Worm (Caenorhabditis elegans) whole organism, L2 larva: ENCODE measurements around the gene F11G11.5.
"Not testable (repeated sequence)": the region's sequence is repeated elsewhere in the genome, so short reads cannot be mapped to it uniquely, and the experiment has no call there.

Experiments
- C34F6.9 ChIP-seq: fragments of 150-350 bp; optimal IDR thresholded peaks from 2 replicates; lab custom pipeline; 2014; ENCODE audit warnings: missing biosample characterization, missing genetic modification characterization
- F13H6.1 ChIP-seq: sonication (generic microtip); optimal IDR thresholded peaks from 2 replicates; lab custom pipeline; 2016; ENCODE audit warnings: missing genetic modification characterization, missing compliant biosample characterization
- R02D3.7 ChIP-seq: fragments of 150-350 bp; optimal IDR thresholded peaks from 2 replicates; lab custom pipeline; 2014; ENCODE audit warnings: missing biosample characterization, missing genetic modification characterization
- Y55F3AM.14 ChIP-seq: fragments of 200-800 bp; sonication (Bioruptor generic); optimal IDR thresholded peaks from 2 replicates; lab custom pipeline; 2018; ENCODE audit warnings: mild to moderate bottlenecking, missing genetic modification characterization, missing compliant biosample characterization
- ZK546.5 ChIP-seq: sonication (generic microtip); optimal IDR thresholded peaks from 2 replicates; lab custom pipeline; 2017; ENCODE audit warnings: missing biosample characterization, missing genetic modification characterization
- alr-1 ChIP-seq: fragments of 150-350 bp; optimal IDR thresholded peaks from 2 replicates; lab custom pipeline; 2014; ENCODE audit warnings: missing biosample characterization, missing genetic modification characterization
- aly-2 ChIP-seq: fragments of 150-350 bp; optimal IDR thresholded peaks from 2 replicates; lab custom pipeline; 2014; ENCODE audit warnings: missing biosample characterization, missing genetic modification characterization
- ama-1 ChIP-seq: fragments of 150-350 bp; optimal IDR thresholded peaks from 2 replicates; lab custom pipeline; 2018; ENCODE audit warnings: inconsistent platforms
- blmp-1 ChIP-seq: sonication (generic microtip); optimal IDR thresholded peaks from 2 replicates; lab custom pipeline; 2017; ENCODE audit warnings: missing genetic modification characterization, mild to moderate bottlenecking, missing compliant biosample characterization, antibody characterized with exemption, moderate library complexity; ENCODE audit not compliant: insufficient read depth
- ceh-16 ChIP-seq: fragments of 150-350 bp; optimal IDR thresholded peaks from 2 replicates; lab custom pipeline; 2014; ENCODE audit warnings: missing biosample characterization, missing genetic modification characterization
- ceh-82 ChIP-seq: fragments of 150-350 bp; optimal IDR thresholded peaks from 2 replicates; lab custom pipeline; 2014; ENCODE audit warnings: missing biosample characterization, missing genetic modification characterization
- crh-2 ChIP-seq: sonication (generic microtip); optimal IDR thresholded peaks from 2 replicates; lab custom pipeline; 2017; ENCODE audit warnings: missing biosample characterization, missing genetic modification characterization
- dmd-4 ChIP-seq: sonication (generic microtip); optimal IDR thresholded peaks from 2 replicates; lab custom pipeline; 2017; ENCODE audit warnings: missing biosample characterization, missing genetic modification characterization
- fos-1 ChIP-seq: fragments of 150-350 bp; optimal IDR thresholded peaks from 2 replicates; lab custom pipeline; 2014; ENCODE audit warnings: missing biosample characterization, missing genetic modification characterization
- gmeb-1 ChIP-seq: fragments of 150-350 bp; optimal IDR thresholded peaks from 2 replicates; lab custom pipeline; 2014; ENCODE audit warnings: missing biosample characterization, missing genetic modification characterization
- lin-11 ChIP-seq: fragments of 150-350 bp; sonication (generic microtip); optimal IDR thresholded peaks from 2 replicates; lab custom pipeline; 2014; ENCODE audit warnings: missing biosample characterization, missing genetic modification characterization, inconsistent platforms, mixed read lengths
- lin-13 ChIP-seq: fragments of 150-350 bp; optimal IDR thresholded peaks from 2 replicates; lab custom pipeline; 2014; ENCODE audit warnings: missing biosample characterization, missing genetic modification reagents, missing genetic modification characterization
- lin-39 ChIP-seq: fragments of 150-350 bp; optimal IDR thresholded peaks from 2 replicates; lab custom pipeline; 2014; ENCODE audit warnings: missing biosample characterization, missing genetic modification reagents, missing genetic modification characterization
- lsy-2 ChIP-seq, 2 experiments: fragments of 150-350 bp in 1 of 2; sonication (generic microtip) in 1 of 2; optimal IDR thresholded peaks; 2 replicates each; lab custom pipeline; 2014 to 2017; ENCODE audit warnings: missing biosample characterization in 2 of 2, missing genetic modification characterization in 2 of 2
- mbf-1 ChIP-seq: sonication (generic microtip); optimal IDR thresholded peaks from 2 replicates; lab custom pipeline; 2017; ENCODE audit warnings: missing biosample characterization, missing genetic modification characterization
- mdl-1 ChIP-seq, 2 experiments: fragments of 150-350 bp in 1 of 2; sonication (generic microtip) in 1 of 2; optimal IDR thresholded peaks; 2 replicates each; lab custom pipeline; 2017; ENCODE audit warnings: missing biosample characterization in 2 of 2, missing genetic modification characterization in 2 of 2
- nhr-10 ChIP-seq: sonication (generic microtip); optimal IDR thresholded peaks from 2 replicates; lab custom pipeline; 2017; ENCODE audit warnings: missing biosample characterization, missing genetic modification characterization
- nhr-11 ChIP-seq: fragments of 150-350 bp; optimal IDR thresholded peaks from 2 replicates; lab custom pipeline; 2014; ENCODE audit warnings: missing biosample characterization, missing genetic modification characterization
- nhr-12 ChIP-seq: fragments of 150-350 bp; optimal IDR thresholded peaks from 2 replicates; lab custom pipeline; 2014; ENCODE audit warnings: missing biosample characterization, missing genetic modification characterization
- nhr-129 ChIP-seq: fragments of 150-350 bp; optimal IDR thresholded peaks from 2 replicates; lab custom pipeline; 2014; ENCODE audit warnings: missing biosample characterization, missing genetic modification characterization
- nhr-21 ChIP-seq: fragments of 150-350 bp; optimal IDR thresholded peaks from 2 replicates; lab custom pipeline; 2014; ENCODE audit warnings: missing biosample characterization, missing genetic modification characterization
- nhr-23 ChIP-seq: fragments of 150-350 bp; optimal IDR thresholded peaks from 2 replicates; lab custom pipeline; 2014; ENCODE audit warnings: missing biosample characterization, missing genetic modification reagents, missing genetic modification characterization
- nhr-237 ChIP-seq: fragments of 150-350 bp; optimal IDR thresholded peaks from 2 replicates; lab custom pipeline; 2014; ENCODE audit warnings: missing biosample characterization, missing genetic modification characterization
- nhr-25 ChIP-seq: fragments of 150-350 bp; sonication (generic microtip); optimal IDR thresholded peaks from 3 replicates; lab custom pipeline; 2014; ENCODE audit warnings: missing biosample characterization, missing genetic modification characterization
- nhr-6 ChIP-seq: fragments of 150-350 bp; optimal IDR thresholded peaks from 2 replicates; lab custom pipeline; 2014; ENCODE audit warnings: missing biosample characterization, missing genetic modification characterization
- nhr-77 ChIP-seq: fragments of 150-350 bp; optimal IDR thresholded peaks from 2 replicates; lab custom pipeline; 2014; ENCODE audit warnings: missing biosample characterization, missing genetic modification characterization
- peb-1 ChIP-seq: fragments of 150-350 bp; optimal IDR thresholded peaks from 2 replicates; lab custom pipeline; 2014; ENCODE audit warnings: missing biosample characterization, missing genetic modification characterization
- sem-4 ChIP-seq: fragments of 150-350 bp; optimal IDR thresholded peaks from 2 replicates; lab custom pipeline; 2014; ENCODE audit warnings: missing biosample characterization, missing genetic modification reagents, missing genetic modification characterization
- skn-1 ChIP-seq: sonication (generic microtip); optimal IDR thresholded peaks from 2 replicates; lab custom pipeline; 2017; ENCODE audit warnings: missing biosample characterization, missing genetic modification characterization
- sma-3 ChIP-seq: sonication (generic microtip); optimal IDR thresholded peaks from 2 replicates; lab custom pipeline; 2016; ENCODE audit warnings: missing genetic modification reagents, missing genetic modification characterization, missing compliant biosample characterization
- snpc-4 ChIP-seq: fragments of 150-350 bp; optimal IDR thresholded peaks from 2 replicates; lab custom pipeline; 2014; ENCODE audit warnings: missing biosample characterization, missing genetic modification characterization
- unc-39 ChIP-seq: fragments of 150-350 bp; optimal IDR thresholded peaks from 2 replicates; lab custom pipeline; 2014; ENCODE audit warnings: missing biosample characterization, missing genetic modification characterization
- unc-55 ChIP-seq: fragments of 150-350 bp; sonication (generic microtip); optimal IDR thresholded peaks from 3 replicates; lab custom pipeline; 2014; ENCODE audit warnings: missing biosample characterization, missing genetic modification reagents, missing genetic modification characterization
- unc-62 ChIP-seq: fragments of 150-350 bp; optimal IDR thresholded peaks from 2 replicates; lab custom pipeline; 2014; ENCODE audit warnings: missing biosample characterization, missing genetic modification reagents, missing genetic modification characterization
- zag-1 ChIP-seq: fragments of 150-350 bp; optimal IDR thresholded peaks from 2 replicates; lab custom pipeline; 2014; ENCODE audit warnings: missing biosample characterization, missing genetic modification characterization
- ztf-1 ChIP-seq: fragments of 200-800 bp; sonication (Bioruptor generic); conservative IDR thresholded peaks from 2 replicates; pipeline ENCODE4 v1.3.6; 2022; ENCODE audit warnings: missing genetic modification characterization, missing compliant biosample characterization
- ztf-11 ChIP-seq: sonication (generic microtip); optimal IDR thresholded peaks from 2 replicates; lab custom pipeline; 2017; ENCODE audit warnings: missing biosample characterization, missing genetic modification characterization

Gene F11G11.5

DNA sequence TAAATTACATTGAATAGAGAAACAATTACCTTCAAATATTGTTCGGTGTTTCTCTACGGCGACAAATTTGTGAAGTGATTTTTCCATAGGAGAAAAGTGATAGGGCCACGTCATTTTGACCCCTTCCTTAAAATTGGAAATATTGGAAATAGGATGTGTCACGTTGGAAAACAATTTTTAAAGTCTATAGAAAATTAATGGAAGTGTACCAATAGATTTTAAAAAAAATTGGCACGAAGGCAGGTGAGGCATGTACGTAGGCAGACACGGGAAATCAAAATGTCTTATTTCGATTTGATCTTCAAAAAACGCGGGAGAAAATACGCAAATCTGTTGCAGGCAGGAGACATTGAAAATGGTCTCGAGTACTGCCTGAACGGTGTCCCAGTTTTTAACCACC, 20.1 kb upstream of the F11G11.5 start, which contains the start of gene C33F10.12:
Gene C33F10.12 (minus strand): TSS at position 101 of the 400 bp plus-strand sequence.
- no peak for TF ChIP-seq ztf-11 (tag; lab: Kevin White, UChicago)
- no peak for TF ChIP-seq C34F6.9 (tag; lab: Kevin White, UChicago)
- TF ChIP-seq lsy-2 (tag; optimal IDR thresholded peaks at IDR 0.05; lab: Kevin White, UChicago), result no peak
- TF ChIP-seq aly-2 (tag; lab: Kevin White, UChicago), result no peak
- no peak for TF ChIP-seq mbf-1 (tag; lab: Kevin White, UChicago)
- TF ChIP-seq gmeb-1, result no peak
- no peak for TF ChIP-seq snpc-4
- no peak for TF ChIP-seq nhr-12
- no peak for TF ChIP-seq skn-1 (tag; lab: Kevin White, UChicago)
- no peak for TF ChIP-seq F13H6.1 (tag; lab: Kevin White, UChicago)
- no peak for TF ChIP-seq lin-11
- TF ChIP-seq, all 48 proteins: peak for 0

DNA sequence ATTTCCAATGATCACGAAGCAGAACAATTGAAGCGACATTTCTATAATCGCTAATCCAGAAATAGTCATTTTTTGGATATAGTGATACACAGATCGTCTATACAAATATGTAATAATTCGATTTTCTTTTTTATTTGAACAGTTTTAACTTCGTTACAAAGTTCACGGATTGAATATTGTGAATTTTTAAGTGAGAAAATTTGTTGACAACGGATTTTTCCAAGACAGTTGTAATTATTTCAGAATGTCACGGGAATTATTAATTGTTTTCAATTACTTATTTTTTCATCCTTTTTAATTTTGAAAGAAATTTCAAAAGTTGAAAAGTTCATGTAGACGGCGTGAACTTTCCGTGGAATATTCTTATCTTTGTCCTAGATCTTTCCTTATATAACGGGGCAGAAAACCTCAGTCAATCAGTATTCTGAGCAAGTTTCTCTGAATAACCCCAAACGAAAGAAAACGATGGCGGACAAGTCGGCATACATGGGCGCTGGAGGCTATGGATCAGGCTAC, 15.5 kb upstream of the F11G11.5 start, which contains the start of the genes T23B7.2 and nspd-4:
Gene T23B7.2 (minus strand): TSS at position 101 of the 516 bp plus-strand sequence.
Gene nspd-4 (plus strand): TSS at position 466 of the 516 bp plus-strand sequence.
- not testable (repeated sequence) for TF ChIP-seq nhr-12; ztf-11 (tag; lab: Kevin White, UChicago); mbf-1 (tag; lab: Kevin White, UChicago)

DNA sequence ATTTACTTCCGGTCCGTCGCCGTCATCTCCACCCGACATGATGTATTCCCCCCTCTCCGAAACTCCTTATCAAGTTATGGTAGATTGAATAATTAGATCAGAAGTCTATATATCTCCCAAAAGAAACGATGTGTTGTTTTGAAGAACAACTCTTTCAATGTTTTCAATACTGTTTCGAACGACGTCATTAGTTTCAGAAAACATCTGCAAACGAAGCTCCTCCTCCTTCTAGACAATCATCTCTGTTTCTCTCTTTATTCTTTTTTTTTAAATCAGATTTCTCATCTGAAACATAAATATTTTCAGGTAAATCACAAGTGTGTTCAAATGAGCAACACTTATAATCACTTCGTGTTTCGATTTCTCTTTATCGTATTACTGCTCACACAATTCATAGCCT, 7.8 kb upstream of the F11G11.5 start, which contains the start of gene T23B7.3:
Gene T23B7.3 (plus strand): TSS at position 301 of the 400 bp plus-strand sequence.
- TF ChIP-seq lin-39 (tag; lab: Kevin White, UChicago) (no peak), ztf-1 (GFP tag; lab: Robert Waterston, UW) (no peak), ama-1 (lab: Kevin White, UChicago) (no peak), aly-2 (tag; lab: Kevin White, UChicago) (no peak), ztf-11 (tag; lab: Kevin White, UChicago) (no peak), sma-3 (GFP tag; lab: Kevin White, UChicago) (no peak), zag-1 (tag; lab: Kevin White, UChicago) (no peak), snpc-4 (no peak), unc-55 (GFP tag; lab: Kevin White, UChicago) (no peak), fos-1 (tag; lab: Kevin White, UChicago) (no peak), unc-62 (GFP tag; lab: Kevin White, UChicago) (no peak), lin-13 (no peak)
- TF ChIP-seq, all 48 proteins: peak for 0

DNA sequence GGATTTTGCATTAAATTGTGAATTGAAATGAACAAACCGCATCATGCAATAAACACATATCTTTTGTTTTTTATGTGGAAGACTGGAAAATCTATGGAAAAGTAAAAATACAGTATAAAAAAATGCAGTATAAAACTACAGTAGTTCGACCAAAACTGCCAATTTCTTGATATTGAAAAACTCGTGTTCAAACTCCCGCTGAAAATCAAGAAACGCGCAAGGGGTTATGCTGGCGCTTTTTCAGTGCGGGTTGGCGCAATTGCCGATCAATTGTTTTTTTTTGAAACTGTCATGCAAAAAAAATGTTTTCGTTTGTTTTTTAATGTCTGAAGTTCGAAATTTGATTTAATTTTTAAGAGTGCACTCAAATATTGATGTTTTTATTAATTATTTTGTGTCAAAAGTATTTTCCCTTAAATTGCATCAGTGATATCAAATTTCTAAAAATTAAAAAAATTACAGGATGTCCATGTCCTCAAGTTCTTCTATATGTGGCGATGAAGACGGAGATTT, 6.1 kb upstream of the F11G11.5 start, which contains the start of gene dnj-9:
Gene dnj-9 (plus strand): TSS at position 463 of the 513 bp plus-strand sequence.
- TF ChIP-seq mbf-1 (tag; lab: Kevin White, UChicago), result no peak
- no peak for TF ChIP-seq ztf-11 (tag; lab: Kevin White, UChicago)
- peak; percentile 89 for TF ChIP-seq nhr-6 (tag; lab: Kevin White, UChicago)
- peak; percentile 63 for TF ChIP-seq unc-62 (GFP tag; lab: Kevin White, UChicago)
- peak; percentile 90 for TF ChIP-seq lin-11
- TF ChIP-seq nhr-21 (tag; lab: Kevin White, UChicago), result peak; percentile 93
- TF ChIP-seq nhr-23, result no peak
- TF ChIP-seq sma-3 (GFP tag; lab: Kevin White, UChicago), result peak; percentile 96
- TF ChIP-seq ZK546.5 (tag; lab: Kevin White, UChicago), result peak; percentile 68
- peak; percentile 98 for TF ChIP-seq C34F6.9 (tag; lab: Kevin White, UChicago)
- TF ChIP-seq crh-2 (tag; lab: Kevin White, UChicago), result peak; percentile 96
- TF ChIP-seq Y55F3AM.14, result no peak
- TF ChIP-seq nhr-12, result peak; percentile 60
- peak; percentile 79 for TF ChIP-seq nhr-77 (tag; lab: Kevin White, UChicago)
- TF ChIP-seq nhr-237 (tag; lab: Kevin White, UChicago), result peak; percentile 45
- TF ChIP-seq nhr-10 (tag; lab: Kevin White, UChicago), result peak; percentile 91
- TF ChIP-seq ceh-16, result peak; percentile 6
- TF ChIP-seq aly-2 (tag; lab: Kevin White, UChicago), result no peak
- no peak for TF ChIP-seq lin-39 (tag; lab: Kevin White, UChicago)
- peak; percentile 78 for TF ChIP-seq R02D3.7 (tag; lab: Kevin White, UChicago)
- peak; percentile 77 for TF ChIP-seq blmp-1 (tag; lab: Kevin White, UChicago)
- TF ChIP-seq lsy-2 (tag; optimal IDR thresholded peaks at IDR 0.05; lab: Kevin White, UChicago), result peak; percentile 95 to 96
- TF ChIP-seq zag-1 (tag; lab: Kevin White, UChicago), result peak; percentile 85
- no peak for TF ChIP-seq nhr-11 (tag; lab: Kevin White, UChicago)
- TF ChIP-seq sem-4 (tag; lab: Kevin White, UChicago), result peak; percentile 95
- no peak for TF ChIP-seq peb-1 (tag; lab: Kevin White, UChicago)
- peak; percentile 100 for TF ChIP-seq gmeb-1
- TF ChIP-seq dmd-4 (tag; lab: Kevin White, UChicago), result peak; percentile 63
- TF ChIP-seq nhr-129 (tag; lab: Kevin White, UChicago), result peak; percentile 87
- peak; percentile 77 for TF ChIP-seq ama-1 (lab: Kevin White, UChicago)
- peak in 1 of 2 experiments; percentile 62 for TF ChIP-seq mdl-1 (tag; optimal IDR thresholded peaks at IDR 0.05; lab: Kevin White, UChicago)
- TF ChIP-seq ceh-82 (tag; lab: Kevin White, UChicago), result peak; percentile 43
- no peak for TF ChIP-seq unc-39
- TF ChIP-seq alr-1 (tag; lab: Kevin White, UChicago), result peak; percentile 38
- TF ChIP-seq skn-1 (tag; lab: Kevin White, UChicago), result peak; percentile 58
- TF ChIP-seq ztf-1 (GFP tag; lab: Robert Waterston, UW), result no peak
- TF ChIP-seq nhr-25 (tag; lab: Kevin White, UChicago), result peak; percentile 97
- peak; percentile 96 for TF ChIP-seq F13H6.1 (tag; lab: Kevin White, UChicago)
- TF ChIP-seq lin-13, result peak; percentile 95
- peak; percentile 84 for TF ChIP-seq snpc-4
